Worm (Caenorhabditis elegans): ENCODE results near the gene R11D1.12.

- TF ChIP-seq ceh-13 (GFP tag; optimal IDR thresholded peaks at IDR 0.05), result no peak
- TF ChIP-seq scrt-1 (GFP tag; IDR thresholded peaks at IDR 0.05), result no peak
- TF ChIP-seq ets-7 (tag; optimal IDR thresholded peaks at IDR 0.05), result no peak
- TF ChIP-seq ama-1 (optimal IDR thresholded peaks at IDR 0.05), result no peak
- no peak for TF ChIP-seq tra-4 (tag; optimal IDR thresholded peaks at IDR 0.05)
- no peak for TF ChIP-seq tbx-37 (GFP tag; conservative IDR thresholded peaks at IDR 0.05)
- no peak for TF ChIP-seq tbx-11 (GFP tag; IDR thresholded peaks at IDR 0.05)
- TF ChIP-seq flt-1 (GFP tag; IDR thresholded peaks at IDR 0.05), result no peak
- no peak for TF ChIP-seq hnd-1 (tag; optimal IDR thresholded peaks at IDR 0.05)
- no peak for TF ChIP-seq hmbx-1 (tag; optimal IDR thresholded peaks at IDR 0.05)
- no peak for TF ChIP-seq hmg-4 (GFP tag; optimal IDR thresholded peaks at IDR 0.05)
- TF ChIP-seq ceh-36 (tag; optimal IDR thresholded peaks at IDR 0.05), result no peak
- no peak for TF ChIP-seq F13C5.2 (tag; optimal IDR thresholded peaks at IDR 0.05)
- TF ChIP-seq pes-1 (GFP tag; IDR thresholded peaks at IDR 0.05), result no peak
Observed at ce11 chrV:12695155-12695554, 30.6 kb downstream of the R11D1.12 start, which contains the start of gene parn-1.
